Worm (Caenorhabditis elegans) whole organism, young adult: Measurements from ENCODE around the gene epg-5.

Source experiments
- Y67H2A.10 ChIP-seq: fragments of 200-800 bp; sonication (Bioruptor generic); conservative IDR thresholded peaks from 2 replicates; pipeline ENCODE4 v1.3.6; 2022; ENCODE audit warnings: missing genetic modification reagents, missing genetic modification characterization, missing compliant biosample characterization
- dpl-1 ChIP-seq: fragments of 150-350 bp; optimal IDR thresholded peaks from 2 replicates; lab custom pipeline; 2014; ENCODE audit warnings: missing biosample characterization, missing genetic modification reagents, missing genetic modification characterization
- him-1 ChIP-seq: sonication (generic microtip); optimal IDR thresholded peaks from 2 replicates; lab custom pipeline; 2016; ENCODE audit warnings: missing genotype, missing genetic modification reagents, missing genetic modification characterization, missing compliant biosample characterization
- lin-40 ChIP-seq: sonication (generic microtip); optimal IDR thresholded peaks from 2 replicates; lab custom pipeline; 2016; ENCODE audit warnings: missing genetic modification characterization, mild to moderate bottlenecking, missing compliant biosample characterization, missing genotype, missing genetic modification reagents
- zim-3 ChIP-seq: sonication (generic microtip); optimal IDR thresholded peaks from 2 replicates; lab custom pipeline; 2017; ENCODE audit warnings: mild to moderate bottlenecking, missing genetic modification characterization, moderate library complexity, missing compliant biosample characterization

DNA sequence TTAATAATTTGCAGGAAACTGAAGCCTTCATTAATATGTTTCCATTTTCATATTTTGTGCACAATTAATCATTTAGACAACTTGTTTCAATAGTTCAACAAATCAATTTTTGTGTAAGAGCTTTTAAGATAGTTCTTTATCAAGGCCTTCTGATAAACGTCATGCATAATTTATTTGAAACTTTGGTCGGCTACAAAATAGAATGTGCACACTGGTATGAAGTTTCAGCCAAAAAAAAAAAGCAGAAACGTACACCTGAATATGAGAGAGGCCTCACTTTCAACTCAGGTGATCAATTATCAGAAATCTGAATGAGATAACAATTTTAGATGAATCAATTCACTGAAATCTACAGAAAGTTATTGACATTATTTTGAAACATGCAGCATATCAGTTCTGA is 5.3 kb upstream of the epg-5 start:
- TF ChIP-seq zim-3 (tag; lab: Kevin White, UChicago) (no peak), him-1 (tag; lab: Kevin White, UChicago) (no peak), Y67H2A.10 (GFP tag; lab: Robert Waterston, UW) (no peak), lin-40 (tag; lab: Kevin White, UChicago) (no peak), dpl-1 (GFP tag; lab: Kevin White, UChicago) (no peak)
